Worm (Caenorhabditis elegans) whole organism, mixed stage, embryonic: ENCODE results near the gene mtrr-1.

Source experiments
- M03D4.4 ChIP-seq: sonication (generic microtip); optimal IDR thresholded peaks from 2 replicates; lab custom pipeline; 2017; ENCODE audit warnings: mild to moderate bottlenecking, missing genetic modification characterization, missing compliant biosample characterization
- bed-3 ChIP-seq: fragments of 200-800 bp; sonication (Bioruptor generic); optimal IDR thresholded peaks from 3 replicates; lab custom pipeline; 2018; ENCODE audit warnings: mild to moderate bottlenecking, missing genetic modification characterization, moderate library complexity, missing compliant biosample characterization
- blmp-1 ChIP-seq: fragments of 150-350 bp; optimal IDR thresholded peaks from 2 replicates; lab custom pipeline; 2014; ENCODE audit warnings: missing biosample characterization, missing genetic modification characterization
- ceh-39 ChIP-seq: fragments of 150-350 bp; optimal IDR thresholded peaks from 2 replicates; lab custom pipeline; 2014; ENCODE audit warnings: missing biosample characterization, missing genetic modification characterization
- ceh-43 ChIP-seq: fragments of 200-800 bp; sonication (Bioruptor generic); optimal IDR thresholded peaks from 2 replicates; lab custom pipeline; 2018; ENCODE audit warnings: mild to moderate bottlenecking, missing genetic modification characterization, moderate library complexity, missing compliant biosample characterization
- ceh-83 ChIP-seq: fragments of 200-800 bp; sonication (Bioruptor generic); optimal IDR thresholded peaks from 2 replicates; lab custom pipeline; 2018; ENCODE audit warnings: mild to moderate bottlenecking, missing genetic modification characterization, missing compliant biosample characterization
- ces-1 ChIP-seq: fragments of 150-350 bp; optimal IDR thresholded peaks from 2 replicates; lab custom pipeline; 2014; ENCODE audit warnings: missing biosample characterization, missing genetic modification reagents, missing genetic modification characterization
- cnd-1 ChIP-seq: fragments of 200-800 bp; sonication (Bioruptor generic); optimal IDR thresholded peaks from 2 replicates; lab custom pipeline; 2018; ENCODE audit warnings: mild to moderate bottlenecking, missing genetic modification characterization, missing compliant biosample characterization
- drap-1 ChIP-seq: fragments of 200-800 bp; sonication (Bioruptor generic); optimal IDR thresholded peaks from 3 replicates; lab custom pipeline; 2018; ENCODE audit warnings: mild to moderate bottlenecking, missing genetic modification characterization, missing compliant biosample characterization
- elt-1 ChIP-seq: sonication (generic microtip); optimal IDR thresholded peaks from 2 replicates; lab custom pipeline; 2017; ENCODE audit warnings: missing genetic modification characterization, mild to moderate bottlenecking, missing compliant biosample characterization, antibody characterized with exemption, moderate library complexity, borderline replicate concordance; ENCODE audit not compliant: insufficient read depth
- elt-3 ChIP-seq: fragments of 150-350 bp; optimal IDR thresholded peaks from 2 replicates; lab custom pipeline; 2014; ENCODE audit warnings: missing biosample characterization, missing genetic modification characterization
- flh-1 ChIP-seq: fragments of 200-800 bp; sonication (Bioruptor generic); optimal IDR thresholded peaks from 2 replicates; lab custom pipeline; 2018; ENCODE audit warnings: mild to moderate bottlenecking, missing genetic modification characterization, moderate library complexity, missing compliant biosample characterization
- ham-2 ChIP-seq: fragments of 200-800 bp; sonication (Bioruptor generic); optimal IDR thresholded peaks from 2 replicates; lab custom pipeline; 2018; ENCODE audit warnings: mild to moderate bottlenecking, missing genetic modification characterization, missing compliant biosample characterization
- hlh-1 ChIP-seq: fragments of 150-350 bp; optimal IDR thresholded peaks from 2 replicates; lab custom pipeline; 2014; ENCODE audit warnings: missing biosample characterization, missing genetic modification reagents, missing genetic modification characterization
- lin-13 ChIP-seq: fragments of 150-350 bp; optimal IDR thresholded peaks from 2 replicates; lab custom pipeline; 2014; ENCODE audit warnings: missing biosample characterization, missing genetic modification characterization
- lin-32 ChIP-seq: fragments of 200-800 bp; sonication (Bioruptor generic); optimal IDR thresholded peaks from 2 replicates; lab custom pipeline; 2018; ENCODE audit warnings: mild to moderate bottlenecking, missing genetic modification characterization, missing compliant biosample characterization
- lsy-2 ChIP-seq: fragments of 150-350 bp; optimal IDR thresholded peaks from 2 replicates; lab custom pipeline; 2014; ENCODE audit warnings: missing biosample characterization, missing genetic modification characterization
- mep-1 ChIP-seq: fragments of 150-350 bp; optimal IDR thresholded peaks from 2 replicates; lab custom pipeline; 2017; ENCODE audit warnings: missing biosample characterization, missing genetic modification reagents, missing genetic modification characterization, inconsistent platforms
- mls-2 ChIP-seq: sonication (generic microtip); optimal IDR thresholded peaks from 2 replicates; lab custom pipeline; 2016; ENCODE audit warnings: mild to moderate bottlenecking, missing genetic modification characterization, moderate library complexity, missing compliant biosample characterization
- nhr-12 ChIP-seq: fragments of 150-350 bp; optimal IDR thresholded peaks from 2 replicates; lab custom pipeline; 2014; ENCODE audit warnings: missing biosample characterization, missing genetic modification characterization
- nhr-237 ChIP-seq: fragments of 150-350 bp; optimal IDR thresholded peaks from 2 replicates; lab custom pipeline; 2014; ENCODE audit warnings: missing biosample characterization, missing genetic modification characterization
- nhr-28 ChIP-seq: fragments of 150-350 bp; optimal IDR thresholded peaks from 2 replicates; lab custom pipeline; 2014; ENCODE audit warnings: missing biosample characterization, missing genetic modification characterization
- nhr-76 ChIP-seq: sonication (generic microtip); optimal IDR thresholded peaks from 2 replicates; lab custom pipeline; 2017; ENCODE audit warnings: missing biosample characterization, missing genetic modification characterization
- pha-4 ChIP-seq: fragments of 150-350 bp; optimal IDR thresholded peaks from 2 replicates; lab custom pipeline; 2018; ENCODE audit warnings: missing biosample characterization, missing genetic modification reagents, missing genetic modification characterization
- sem-2 ChIP-seq: fragments of 200-800 bp; sonication (Bioruptor generic); optimal IDR thresholded peaks from 2 replicates; lab custom pipeline; 2018; ENCODE audit warnings: mild to moderate bottlenecking, missing genetic modification characterization, missing compliant biosample characterization
- snpc-4 ChIP-seq: fragments of 150-350 bp; optimal IDR thresholded peaks from 2 replicates; lab custom pipeline; 2014; ENCODE audit warnings: missing biosample characterization, missing genetic modification characterization
- sptf-1 ChIP-seq: sonication (generic microtip); optimal IDR thresholded peaks from 2 replicates; lab custom pipeline; 2017; ENCODE audit warnings: mild to moderate bottlenecking, missing genetic modification characterization, moderate library complexity, missing compliant biosample characterization
- tbx-8 ChIP-seq: fragments of 200-800 bp; sonication (Bioruptor generic); optimal IDR thresholded peaks from 2 replicates; lab custom pipeline; 2018; ENCODE audit warnings: mild to moderate bottlenecking, missing genetic modification characterization, moderate library complexity, missing compliant biosample characterization
- unc-120 ChIP-seq: sonication (generic microtip); optimal IDR thresholded peaks from 2 replicates; lab custom pipeline; 2017; ENCODE audit warnings: missing genetic modification characterization, missing compliant biosample characterization; ENCODE audit not compliant: poor library complexity, severe bottlenecking
- unc-39 ChIP-seq: fragments of 150-350 bp; optimal IDR thresholded peaks from 2 replicates; lab custom pipeline; 2014; ENCODE audit warnings: missing biosample characterization, missing genetic modification characterization
- unc-62 ChIP-seq: fragments of 150-350 bp; optimal IDR thresholded peaks from 2 replicates; lab custom pipeline; 2014; ENCODE audit warnings: missing biosample characterization, missing genetic modification reagents, missing genetic modification characterization
- zip-8 ChIP-seq: fragments of 150-350 bp; optimal IDR thresholded peaks from 2 replicates; lab custom pipeline; 2014; ENCODE audit warnings: missing biosample characterization, missing genetic modification characterization
- ztf-11 ChIP-seq: fragments of 150-350 bp; optimal IDR thresholded peaks from 2 replicates; lab custom pipeline; 2014; ENCODE audit warnings: missing biosample characterization, missing genetic modification characterization

The mtrr-1 gene

DNA sequence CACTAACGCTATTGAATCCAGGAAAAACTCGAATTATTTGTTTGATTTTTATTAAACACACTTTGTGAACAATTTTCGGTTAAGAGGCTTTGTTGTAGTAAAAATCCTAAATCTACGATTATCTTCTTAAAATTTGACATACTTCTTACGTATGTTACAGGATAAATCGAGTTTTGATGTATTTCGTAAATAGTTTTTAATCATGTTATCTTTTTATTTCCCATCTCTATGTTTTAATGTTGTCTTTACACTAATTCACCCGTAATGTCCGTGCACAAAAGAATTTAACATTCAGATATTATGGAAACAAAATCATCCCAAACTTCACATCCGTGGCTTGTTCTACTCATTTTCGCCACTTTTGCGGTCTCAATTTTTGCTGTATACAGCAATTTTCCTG lies 37.9 kb downstream of the mtrr-1 start, which contains the start of gene egli-1:
Gene egli-1 (plus strand): TSS at position 301 of the 400 bp plus-strand sequence.
- TF ChIP-seq elt-3 = no peak
- no peak for TF ChIP-seq lin-32 (GFP tag; lab: Kevin White, UChicago)
- TF ChIP-seq flh-1 (GFP tag; lab: Kevin White, UChicago) = no peak
- TF ChIP-seq nhr-237 (tag; lab: Kevin White, UChicago) = no peak
- TF ChIP-seq pha-4 (tag; lab: Kevin White, UChicago) = no peak
- TF ChIP-seq nhr-76 = no peak
- no peak for TF ChIP-seq unc-120
- no peak for TF ChIP-seq ces-1 (GFP tag; lab: Kevin White, UChicago)
- no peak for TF ChIP-seq cnd-1 (tag; lab: Kevin White, UChicago)
- TF ChIP-seq mls-2 = no peak
- TF ChIP-seq unc-62 = no peak
- TF ChIP-seq nhr-12 (tag; lab: Kevin White, UChicago) = no peak
- TF ChIP-seq hlh-1 (tag; lab: Kevin White, UChicago) = no peak
- TF ChIP-seq ham-2 (GFP tag; lab: Kevin White, UChicago) = no peak
- no peak for TF ChIP-seq ztf-11
- TF ChIP-seq sptf-1 (tag; lab: Kevin White, UChicago) = no peak
- no peak for TF ChIP-seq mep-1
- TF ChIP-seq ceh-43 (GFP tag; lab: Kevin White, UChicago) = no peak
- TF ChIP-seq drap-1 (GFP tag; lab: Kevin White, UChicago) = no peak
- no peak for TF ChIP-seq bed-3 (GFP tag; lab: Kevin White, UChicago)

DNA sequence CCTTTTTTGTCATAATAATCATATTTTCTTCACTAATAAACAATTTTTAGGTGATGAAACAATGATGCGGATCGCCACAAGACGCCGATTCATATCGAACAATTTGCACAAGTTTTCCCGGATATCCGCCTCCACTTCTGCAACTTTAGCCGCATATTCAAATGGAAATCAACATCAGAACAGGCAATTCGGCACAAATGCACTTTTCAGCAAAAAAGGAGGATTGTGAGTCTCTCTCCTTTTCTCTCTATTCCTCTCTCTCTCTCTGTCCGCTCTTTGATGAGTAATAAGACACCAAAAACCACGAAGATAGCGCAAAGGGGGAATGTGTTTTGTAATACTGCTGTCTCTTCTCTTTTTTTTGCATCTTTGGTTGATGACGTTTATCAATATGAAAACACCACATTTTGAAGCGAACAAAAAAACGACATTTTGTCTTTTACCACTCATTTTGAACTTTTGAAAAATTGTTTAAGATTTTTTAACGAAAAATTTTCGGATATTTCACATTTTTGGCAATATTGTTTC lies 39.1 kb downstream of the mtrr-1 start, which contains the start of gene eat-3:
Gene eat-3 (plus strand): TSS at position 51 of the 528 bp plus-strand sequence.
- TF ChIP-seq unc-120 (peak; percentile 43), pha-4 (tag; lab: Kevin White, UChicago) (no peak), ham-2 (GFP tag; lab: Kevin White, UChicago) (no peak), elt-1 (no peak), nhr-12 (tag; lab: Kevin White, UChicago) (no peak), blmp-1 (no peak), zip-8 (tag; lab: Kevin White, UChicago) (no peak), ceh-83 (no peak), snpc-4 (tag; lab: Kevin White, UChicago) (no peak), M03D4.4 (tag; lab: Kevin White, UChicago) (no peak), unc-39 (no peak), hlh-1 (tag; lab: Kevin White, UChicago) (no peak), unc-62 (peak; percentile 19), ztf-11 (no peak), sptf-1 (tag; lab: Kevin White, UChicago) (no peak), mls-2 (no peak), ceh-39 (tag; lab: Kevin White, UChicago) (no peak), flh-1 (GFP tag; lab: Kevin White, UChicago) (no peak), lin-13 (no peak), ceh-43 (GFP tag; lab: Kevin White, UChicago) (no peak), ces-1 (GFP tag; lab: Kevin White, UChicago) (peak; percentile 12), mep-1 (no peak), cnd-1 (tag; lab: Kevin White, UChicago) (no peak)
- TF ChIP-seq, all 35 proteins: peak for 3

DNA sequence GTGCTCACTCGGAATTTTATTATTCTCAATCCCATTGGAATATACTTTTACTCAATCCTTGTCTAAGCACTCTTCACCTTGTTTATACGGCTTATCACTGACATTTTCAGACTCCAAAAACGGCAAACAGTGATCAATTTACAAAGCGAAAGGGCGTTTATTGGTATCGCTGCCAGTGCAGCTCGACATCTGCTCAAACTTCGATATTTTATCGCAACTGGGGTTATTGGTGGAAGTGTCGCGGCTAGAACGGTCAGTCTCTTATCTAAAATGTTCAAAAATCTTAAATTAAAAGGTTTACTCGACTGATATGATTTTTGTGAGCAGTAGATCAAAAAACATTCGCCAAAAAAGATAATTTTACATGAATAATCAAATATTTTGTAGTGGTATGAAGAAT lies 39.8 kb downstream of the mtrr-1 start:
- TF ChIP-seq ceh-39 (tag; lab: Kevin White, UChicago) (no peak), unc-62 (no peak), lsy-2 (tag; lab: Kevin White, UChicago) (no peak), hlh-1 (tag; lab: Kevin White, UChicago) (no peak), snpc-4 (tag; lab: Kevin White, UChicago) (no peak), sptf-1 (tag; lab: Kevin White, UChicago) (no peak), nhr-12 (tag; lab: Kevin White, UChicago) (no peak), ceh-43 (GFP tag; lab: Kevin White, UChicago) (no peak), sem-2 (GFP tag; lab: Kevin White, UChicago) (no peak), unc-39 (no peak), nhr-28 (tag; lab: Kevin White, UChicago) (no peak), drap-1 (GFP tag; lab: Kevin White, UChicago) (no peak), elt-1 (no peak), tbx-8 (GFP tag; lab: Kevin White, UChicago) (no peak), unc-120 (no peak), ceh-83 (no peak), nhr-76 (no peak)

ce11 chrII:9329474-9329873 lies 43.7 kb downstream of the mtrr-1 start, which contains the start of gene wbp-2:
Gene wbp-2 (plus strand): TSS chrII:9329774.
- no peak for TF ChIP-seq blmp-1
- TF ChIP-seq ztf-11 = no peak
- TF ChIP-seq lsy-2 (tag; lab: Kevin White, UChicago) = no peak
